Fruit fly (Drosophila melanogaster): ENCODE results near the gene Prps.
A peak's percentile ranks its signal among the peaks of the same experiment; 100 is the strongest.

Gene Prps

dm6 chr3L:9675528-9675963, 21.0 kb downstream of the Prps start (continued):
- TF ChIP-seq Nf-YB (GFP tag; optimal IDR thresholded peaks at IDR 0.05) (no peak), PHDP (tag; optimal IDR thresholded peaks at IDR 0.05) (peak; percentile 10), CG13287 (GFP tag; IDR thresholded peaks at IDR 0.05; ENCODE audit: partially characterized antibody) (peak; percentile 72), CG2875 (GFP tag; optimal IDR thresholded peaks at IDR 0.05) (no peak), Dip2 (GFP tag; IDR thresholded peaks at IDR 0.05) (no peak), CG13296 (GFP tag; optimal IDR thresholded peaks at IDR 0.05) (peak; percentile 46), Trl (optimal IDR thresholded peaks at IDR 0.05) (peak; percentile 64 to 98), Trl (GFP tag; optimal IDR thresholded peaks at IDR 0.05) (peak; percentile 18), salm (tag; optimal IDR thresholded peaks at IDR 0.05) (peak; percentile 22), CG10543 (GFP tag; optimal IDR thresholded peaks at IDR 0.05) (peak; percentile 66), TFAM (GFP tag; optimal IDR thresholded peaks at IDR 0.05) (no peak), Oaz (GFP tag; IDR thresholded peaks at IDR 0.05) (no peak), CG34224 (GFP tag; IDR thresholded peaks at IDR 0.05; ENCODE audit: partially characterized antibody) (peak; percentile 72)

dm6 chr3L:9674300-9674699, 22.2 kb downstream of the Prps start:
- TF ChIP-seq lab (GFP tag; optimal IDR thresholded peaks at IDR 0.05): peak; percentile 38
- peak; percentile 89 for TF ChIP-seq mirr (GFP tag; optimal IDR thresholded peaks at IDR 0.05)
- no peak for TF ChIP-seq Taf1 (GFP tag; IDR thresholded peaks at IDR 0.05)
- peak; percentile 46 for TF ChIP-seq CG34376 (GFP tag; optimal IDR thresholded peaks at IDR 0.05)
- TF ChIP-seq chinmo (GFP tag; IDR thresholded peaks at IDR 0.05; ENCODE audit: partially characterized antibody): 0 out of 4 replicates have a peak, but pooled peaks have one; percentile 4
- peak in 1 of 2 experiments; percentile 56 for TF ChIP-seq Hr78 (GFP tag; optimal IDR thresholded peaks at IDR 0.05)
- peak; percentile 30 for TF ChIP-seq sd (tag; optimal IDR thresholded peaks at IDR 0.05)
- TF ChIP-seq grn (GFP tag; optimal IDR thresholded peaks at IDR 0.05): peak; percentile 82
- TF ChIP-seq sug (tag; optimal IDR thresholded peaks at IDR 0.05): peak; percentile 41
- no peak for TF ChIP-seq bab2 (GFP tag; optimal IDR thresholded peaks at IDR 0.05)
- peak; percentile 70 for TF ChIP-seq exex (tag; optimal IDR thresholded peaks at IDR 0.05)
- no peak for TF ChIP-seq Atf3 (GFP tag; optimal IDR thresholded peaks at IDR 0.05)
- no peak for TF ChIP-seq Fer3 (tag; optimal IDR thresholded peaks at IDR 0.05)
- no peak for TF ChIP-seq CG1024 (GFP tag; IDR thresholded peaks at IDR 0.05)

DNA sequence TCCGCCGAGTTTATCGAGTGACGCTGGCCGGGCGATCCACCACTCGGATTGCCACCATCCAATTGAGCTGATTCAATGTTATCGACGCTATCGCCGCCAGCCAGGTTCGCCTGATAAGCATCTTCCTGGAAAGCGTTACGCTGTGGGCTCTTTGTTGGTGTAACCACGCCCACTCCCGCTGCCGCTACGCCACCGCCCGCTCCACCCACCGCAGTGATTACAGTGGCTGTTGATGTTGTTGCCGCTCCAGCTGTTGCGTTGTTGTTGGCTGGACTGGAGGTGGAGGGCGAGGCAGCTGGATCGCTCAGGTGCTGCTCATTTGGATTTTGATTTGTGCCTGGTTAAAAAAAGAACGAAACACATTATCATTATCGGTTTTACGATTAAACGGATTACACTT, 25.1 kb downstream of the Prps start:
- TF ChIP-seq dati (GFP tag; IDR thresholded peaks at IDR 0.05): no peak
- TF ChIP-seq cwo (GFP tag; optimal IDR thresholded peaks at IDR 0.05): peak; percentile 61
- no peak for TF ChIP-seq B-H1 (GFP tag; IDR thresholded peaks at IDR 0.05)
- TF ChIP-seq crp (GFP tag; optimal IDR thresholded peaks at IDR 0.05): peak in 1 of 2 experiments; percentile 30
- TF ChIP-seq Kr (GFP tag; optimal IDR thresholded peaks at IDR 0.05): no peak
- TF ChIP-seq MTF-1 (GFP tag; optimal IDR thresholded peaks at IDR 0.05; ENCODE audit: borderline replicate concordance): no peak
- no peak for TF ChIP-seq gsb (GFP tag; IDR thresholded peaks at IDR 0.05)
- no peak for TF ChIP-seq CG15601 (tag; optimal IDR thresholded peaks at IDR 0.05)
- 0 out of 2 replicates have a peak, but pooled peaks have one; percentile 8 for TF ChIP-seq bbx (GFP tag; IDR thresholded peaks at IDR 0.05; ENCODE audit: partially characterized antibody)
- no peak for TF ChIP-seq Rfx (GFP tag; IDR thresholded peaks at IDR 0.05)
- TF ChIP-seq sug (tag; optimal IDR thresholded peaks at IDR 0.05): peak; percentile 83
- TF ChIP-seq sim (GFP tag; IDR thresholded peaks at IDR 0.05): no peak
- TF ChIP-seq jigr1 (GFP tag; IDR thresholded peaks at IDR 0.05): no peak
- no peak for TF ChIP-seq CG15269 (tag; optimal IDR thresholded peaks at IDR 0.05)
- no peak for TF ChIP-seq CG4617 (GFP tag; optimal IDR thresholded peaks at IDR 0.05; ENCODE audit: borderline replicate concordance)
- TF ChIP-seq croc (GFP tag; conservative IDR thresholded peaks at IDR 0.05): no peak
- TF ChIP-seq maf-S (GFP tag; optimal IDR thresholded peaks at IDR 0.05): no peak
- TF ChIP-seq vfl (GFP tag; optimal IDR thresholded peaks at IDR 0.05): no peak
- no peak for TF ChIP-seq shn (GFP tag; optimal IDR thresholded peaks at IDR 0.05)
- TF ChIP-seq GATAe (GFP tag; conservative IDR thresholded peaks at IDR 0.05): peak; percentile 89
- no peak for TF ChIP-seq dysf (GFP tag; IDR thresholded peaks at IDR 0.05)
- peak; percentile 42 for TF ChIP-seq CG10543 (GFP tag; optimal IDR thresholded peaks at IDR 0.05)
- TF ChIP-seq btn (GFP tag; optimal IDR thresholded peaks at IDR 0.05): no peak
- no peak for TF ChIP-seq CG17359 (tag; optimal IDR thresholded peaks at IDR 0.05)

All from whole organism, embryonic.